7 worm cellular contexts compared by ENCODE assay signal in genomic region chrV:6230629-6231229, ce11.
TF ChIP-seq lines count a peak whose summit lies in the region.

No protein-coding gene starts in this region.

TF ChIP-seq in whole organism, L1 larva, 84 proteins besides CTCF, POLR2A, EP300 and RAD21 (continues in another document):
- TF ChIP-seq nhr-19 (GFP tag; conservative IDR thresholded peaks at IDR 0.05; lab: Robert Waterston, UW), result no peak
- TF ChIP-seq skn-1 (tag; optimal IDR thresholded peaks at IDR 0.05; lab: Kevin White, UChicago), result no peak
- no peak for TF ChIP-seq ceh-90 (tag; optimal IDR thresholded peaks at IDR 0.05; lab: Kevin White, UChicago)
- TF ChIP-seq hpl-2 (GFP tag; optimal IDR thresholded peaks at IDR 0.05; lab: Kevin White, UChicago), result no peak
- TF ChIP-seq C16A3.4 (tag; optimal IDR thresholded peaks at IDR 0.05; lab: Kevin White, UChicago), result no peak
- TF ChIP-seq ces-1 (GFP tag; optimal IDR thresholded peaks at IDR 0.05; lab: Kevin White, UChicago), result no peak
- no peak for TF ChIP-seq elt-3 (tag; optimal IDR thresholded peaks at IDR 0.05; lab: Kevin White, UChicago)
- no peak for TF ChIP-seq mdl-1 (tag; optimal IDR thresholded peaks at IDR 0.05; lab: Kevin White, UChicago)
- no peak for TF ChIP-seq ceh-88 (GFP tag; IDR thresholded peaks at IDR 0.05; lab: Robert Waterston, UW)
- no peak for TF ChIP-seq egl-13 (tag; optimal IDR thresholded peaks at IDR 0.05; lab: Kevin White, UChicago)
- TF ChIP-seq zag-1 (tag; optimal IDR thresholded peaks at IDR 0.05; lab: Kevin White, UChicago), result no peak
- TF ChIP-seq dpl-1 (GFP tag; optimal IDR thresholded peaks at IDR 0.05; lab: Kevin White, UChicago), result no peak
- TF ChIP-seq nhr-84 (tag; optimal IDR thresholded peaks at IDR 0.05; lab: Kevin White, UChicago), result no peak
- no peak for TF ChIP-seq nhr-90 (tag; optimal IDR thresholded peaks at IDR 0.05; lab: Kevin White, UChicago; ENCODE audit: poor library complexity)

TF ChIP-seq in whole organism, L2 larva, 48 proteins besides CTCF, POLR2A, EP300 and RAD21 (continues in another document):
- TF ChIP-seq mbf-1 (tag; optimal IDR thresholded peaks at IDR 0.05; lab: Kevin White, UChicago), result no peak
- TF ChIP-seq fos-1 (tag; optimal IDR thresholded peaks at IDR 0.05; lab: Kevin White, UChicago), result peak; percentile 10
- TF ChIP-seq lin-39 (tag; optimal IDR thresholded peaks at IDR 0.05; lab: Kevin White, UChicago), result no peak
- no peak for TF ChIP-seq mdl-1 (tag; optimal IDR thresholded peaks at IDR 0.05; lab: Kevin White, UChicago)
- TF ChIP-seq egl-27 (tag; optimal IDR thresholded peaks at IDR 0.05; lab: Kevin White, UChicago), result no peak
- TF ChIP-seq snpc-4 (tag; optimal IDR thresholded peaks at IDR 0.05; lab: Kevin White, UChicago), result no peak
- no peak for TF ChIP-seq nhr-10 (tag; optimal IDR thresholded peaks at IDR 0.05; lab: Kevin White, UChicago)
- TF ChIP-seq crh-2 (tag; optimal IDR thresholded peaks at IDR 0.05; lab: Kevin White, UChicago), result peak; percentile 19
- peak; percentile 14 for TF ChIP-seq gmeb-1 (tag; optimal IDR thresholded peaks at IDR 0.05; lab: Kevin White, UChicago)
- TF ChIP-seq ZK546.5 (tag; optimal IDR thresholded peaks at IDR 0.05; lab: Kevin White, UChicago), result no peak
- no peak for TF ChIP-seq aly-2 (tag; optimal IDR thresholded peaks at IDR 0.05; lab: Kevin White, UChicago)
- peak in 1 of 2 experiments; percentile 9 for TF ChIP-seq lsy-2 (tag; optimal IDR thresholded peaks at IDR 0.05; lab: Kevin White, UChicago)
- TF ChIP-seq R02D3.7 (tag; optimal IDR thresholded peaks at IDR 0.05; lab: Kevin White, UChicago), result no peak
- peak; percentile 12 for TF ChIP-seq F13H6.1 (tag; optimal IDR thresholded peaks at IDR 0.05; lab: Kevin White, UChicago)

TF ChIP-seq in whole organism, L3 larva, 47 proteins besides CTCF, POLR2A, EP300 and RAD21 (continues in another document):
- TF ChIP-seq mml-1 (tag; optimal IDR thresholded peaks at IDR 0.05; lab: Kevin White, UChicago) (no peak), nfya-1 (tag; optimal IDR thresholded peaks at IDR 0.05; lab: Kevin White, UChicago; ENCODE audit: insufficient read depth) (peak; percentile 31), elt-1 (tag; optimal IDR thresholded peaks at IDR 0.05; lab: Kevin White, UChicago) (no peak), snpc-4 (tag; optimal IDR thresholded peaks at IDR 0.05; lab: Kevin White, UChicago) (no peak), egl-5 (tag; optimal IDR thresholded peaks at IDR 0.05; lab: Kevin White, UChicago) (peak; percentile 92), nhr-28 (tag; optimal IDR thresholded peaks at IDR 0.05; lab: Kevin White, UChicago) (no peak), pqm-1 (tag; optimal IDR thresholded peaks at IDR 0.05; lab: Kevin White, UChicago) (peak; percentile 36), nhr-12 (tag; optimal IDR thresholded peaks at IDR 0.05; lab: Kevin White, UChicago) (no peak), nhr-11 (tag; optimal IDR thresholded peaks at IDR 0.05; lab: Kevin White, UChicago) (no peak), tbx-2 (tag; optimal IDR thresholded peaks at IDR 0.05; lab: Kevin White, UChicago) (peak; percentile 28), eor-1 (tag; optimal IDR thresholded peaks at IDR 0.05; lab: Kevin White, UChicago) (no peak), elt-2 (tag; optimal IDR thresholded peaks at IDR 0.05; lab: Kevin White, UChicago) (peak; percentile 57), R02D3.7 (tag; optimal IDR thresholded peaks at IDR 0.05; lab: Kevin White, UChicago) (no peak), pha-4 (tag; optimal IDR thresholded peaks at IDR 0.05; lab: Kevin White, UChicago) (peak; percentile 54)

TF ChIP-seq in whole organism, L4 larva, 104 proteins besides CTCF, POLR2A, EP300 and RAD21 (continues in another document):
- TF ChIP-seq Y75B8A.6 (GFP tag; IDR thresholded peaks at IDR 0.05; lab: Robert Waterston, UW), result no peak
- peak; percentile 62 for TF ChIP-seq nhr-48 (tag; optimal IDR thresholded peaks at IDR 0.05; lab: Kevin White, UChicago)
- no peak for TF ChIP-seq pha-4 (GFP tag; IDR thresholded peaks at IDR 0.05; lab: Robert Waterston, UW)
- TF ChIP-seq pha-4 (tag; optimal IDR thresholded peaks at IDR 0.05; lab: Kevin White, UChicago), result peak; percentile 7
- TF ChIP-seq arid-1 (GFP tag; conservative IDR thresholded peaks at IDR 0.05; lab: Robert Waterston, UW), result no peak
- TF ChIP-seq hmg-1.1 (GFP tag; IDR thresholded peaks at IDR 0.05; lab: Robert Waterston, UW), result 0 out of 2 replicates have a peak, but pooled peaks have one; percentile 5
- peak; percentile 29 for TF ChIP-seq nhr-102 (tag; optimal IDR thresholded peaks at IDR 0.05; lab: Kevin White, UChicago)
- TF ChIP-seq ceh-20 (GFP tag; IDR thresholded peaks at IDR 0.05; lab: Robert Waterston, UW), result no peak
- TF ChIP-seq mxl-3 (GFP tag; optimal IDR thresholded peaks at IDR 0.05; lab: Kevin White, UChicago), result peak; percentile 2
- TF ChIP-seq nhr-42 (GFP tag; IDR thresholded peaks at IDR 0.05; lab: Robert Waterston, UW), result no peak
- TF ChIP-seq daf-16 (GFP tag; optimal IDR thresholded peaks at IDR 0.05; lab: Kevin White, UChicago), result no peak
- TF ChIP-seq daf-16 (tag; optimal IDR thresholded peaks at IDR 0.05; lab: Kevin White, UChicago), result peak; percentile 89
- TF ChIP-seq nhr-111 (GFP tag; optimal IDR thresholded peaks at IDR 0.05; lab: Kevin White, UChicago), result no peak
- no peak for TF ChIP-seq vab-7 (GFP tag; IDR thresholded peaks at IDR 0.05; lab: Robert Waterston, UW)

TF ChIP-seq in whole organism, late embryonic, 69 proteins besides CTCF, POLR2A, EP300 and RAD21:
- TF ChIP-seq sox-4 (tag; optimal IDR thresholded peaks at IDR 0.05; lab: Kevin White, UChicago), result no peak
- TF ChIP-seq ceh-31 (tag; optimal IDR thresholded peaks at IDR 0.05; lab: Kevin White, UChicago), result peak; percentile 39

TF ChIP-seq in whole organism, mixed stage, embryonic, 35 proteins besides CTCF, POLR2A, EP300 and RAD21:
- peak; percentile 15 for TF ChIP-seq nhr-2 (tag; optimal IDR thresholded peaks at IDR 0.05; lab: Kevin White, UChicago)
- TF ChIP-seq mls-2 (tag; optimal IDR thresholded peaks at IDR 0.05; lab: Kevin White, UChicago), result peak; percentile 35
- TF ChIP-seq mep-1 (tag; optimal IDR thresholded peaks at IDR 0.05; lab: Kevin White, UChicago), result no peak
- TF ChIP-seq sem-2 (GFP tag; optimal IDR thresholded peaks at IDR 0.05; lab: Kevin White, UChicago), result no peak
- no peak for TF ChIP-seq ceh-83 (GFP tag; optimal IDR thresholded peaks at IDR 0.05; lab: Kevin White, UChicago)
- no peak for TF ChIP-seq hlh-1 (tag; optimal IDR thresholded peaks at IDR 0.05; lab: Kevin White, UChicago)
- peak; percentile 69 for TF ChIP-seq ceh-43 (GFP tag; optimal IDR thresholded peaks at IDR 0.05; lab: Kevin White, UChicago)
- no peak for TF ChIP-seq lin-13 (tag; optimal IDR thresholded peaks at IDR 0.05; lab: Kevin White, UChicago)
- no peak for TF ChIP-seq mab-5 (tag; optimal IDR thresholded peaks at IDR 0.05; lab: Kevin White, UChicago)
- TF ChIP-seq unc-120 (tag; optimal IDR thresholded peaks at IDR 0.05; lab: Kevin White, UChicago; ENCODE audit: poor library complexity, severe bottlenecking), result no peak

TF ChIP-seq in whole organism, young adult, 124 proteins besides CTCF, POLR2A, EP300 and RAD21:
- TF ChIP-seq nhr-179 (tag; optimal IDR thresholded peaks at IDR 0.05; lab: Kevin White, UChicago) (no peak), B0336.3 (GFP tag; IDR thresholded peaks at IDR 0.05; lab: Robert Waterston, UW) (0 out of 2 replicates have a peak, but pooled peaks have one; percentile 26), attf-5 (GFP tag; optimal IDR thresholded peaks at IDR 0.05; lab: Kevin White, UChicago) (peak; percentile 16), ets-4 (GFP tag; optimal IDR thresholded peaks at IDR 0.05; lab: Kevin White, UChicago) (peak; percentile 55), ama-1 (optimal IDR thresholded peaks at IDR 0.05; lab: Kevin White, UChicago) (no peak), ama-1 (GFP tag; optimal IDR thresholded peaks at IDR 0.05; lab: Kevin White, UChicago) (no peak), dox-1 (GFP tag; IDR thresholded peaks at IDR 0.05; lab: Robert Waterston, UW) (peak; percentile 40; the same call in 1 of the 2 replicates), him-1 (tag; optimal IDR thresholded peaks at IDR 0.05; lab: Kevin White, UChicago) (no peak), madf-10 (tag; optimal IDR thresholded peaks at IDR 0.05; lab: Kevin White, UChicago) (peak; percentile 92), K12H6.12 (tag; optimal IDR thresholded peaks at IDR 0.05; lab: Kevin White, UChicago) (peak; percentile 27), snpc-1.1 (tag; optimal IDR thresholded peaks at IDR 0.05; lab: Kevin White, UChicago; ENCODE audit: insufficient read depth) (no peak), nhr-80 (tag; optimal IDR thresholded peaks at IDR 0.05; lab: Kevin White, UChicago) (peak; percentile 89), cebp-1 (GFP tag; IDR thresholded peaks at IDR 0.05; lab: Robert Waterston, UW) (no peak), cebp-1 (tag; optimal IDR thresholded peaks at IDR 0.05; lab: Kevin White, UChicago) (peak; percentile 21), tlf-1 (GFP tag; optimal IDR thresholded peaks at IDR 0.05; lab: Kevin White, UChicago) (peak; percentile 19), hlh-12 (tag; optimal IDR thresholded peaks at IDR 0.05; lab: Kevin White, UChicago) (no peak), lin-54 (GFP tag; optimal IDR thresholded peaks at IDR 0.05; lab: Kevin White, UChicago) (no peak), rec-8 (tag; optimal IDR thresholded peaks at IDR 0.05; lab: Kevin White, UChicago) (no peak), madf-8 (GFP tag; conservative IDR thresholded peaks at IDR 0.05; lab: Robert Waterston, UW) (no peak), zfh-2 (GFP tag; conservative IDR thresholded peaks at IDR 0.05; lab: Robert Waterston, UW) (0 out of 2 replicates have a peak, but pooled peaks have one; percentile 22)
